Fruit fly (Drosophila melanogaster): ENCODE measurements around the gene CG32121.

DNA sequence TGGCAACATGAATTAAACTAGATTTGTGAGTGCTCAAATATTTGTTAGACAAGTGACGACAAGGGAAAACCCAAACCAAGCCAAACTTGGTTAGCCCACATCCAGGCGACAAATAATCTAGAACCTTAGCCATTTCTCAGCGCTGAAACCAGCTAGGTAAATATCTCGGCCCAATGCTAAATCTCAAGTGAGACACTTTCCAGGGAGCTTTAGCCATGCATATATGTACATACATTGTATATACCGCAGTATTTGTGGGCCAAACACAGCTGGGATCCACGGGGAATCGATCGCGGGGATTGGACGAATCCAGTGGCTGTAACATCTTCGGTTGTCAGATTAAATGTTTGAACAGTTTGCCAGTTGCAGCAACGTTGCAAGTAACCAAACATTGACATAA, 24.5 kb downstream of the CG32121 start:
- no peak for TF ChIP-seq Jra (GFP tag; optimal IDR thresholded peaks at IDR 0.05)
- TF ChIP-seq psq (GFP tag; optimal IDR thresholded peaks at IDR 0.05), result no peak
- no peak for TF ChIP-seq dl (GFP tag; optimal IDR thresholded peaks at IDR 0.05; ENCODE audit: insufficient read depth in 1 of 2, partially characterized antibody in 2 of 2)
- TF ChIP-seq CrebA (GFP tag; optimal IDR thresholded peaks at IDR 0.05; ENCODE audit: borderline replicate concordance), result no peak
- no peak for TF ChIP-seq N (GFP tag; optimal IDR thresholded peaks at IDR 0.05)
- TF ChIP-seq lola (GFP tag; optimal IDR thresholded peaks at IDR 0.05), result no peak
- no peak for TF ChIP-seq Abd-B (GFP tag; optimal IDR thresholded peaks at IDR 0.05)
- no peak for TF ChIP-seq dsf (GFP tag; optimal IDR thresholded peaks at IDR 0.05; ENCODE audit: borderline replicate concordance)
